Worm (Caenorhabditis elegans): ENCODE data around the gene F46F5.7.
A peak's percentile ranks its signal among the peaks of the same experiment; 100 is the strongest.

Gene F46F5.7

ce11 chrII:770253-770652 lies 50.2 kb downstream of the F46F5.7 start, which contains the start of gene C08G5.6:
Gene C08G5.6 (plus strand): TSS chrII:770553.
- TF ChIP-seq rec-8 (tag; optimal IDR thresholded peaks at IDR 0.05) (no peak), lin-26 (GFP tag; IDR thresholded peaks at IDR 0.05) (no peak), nhr-80 (tag; optimal IDR thresholded peaks at IDR 0.05) (no peak), attf-6 (GFP tag; IDR thresholded peaks at IDR 0.05) (no peak), aptf-2 (GFP tag; conservative IDR thresholded peaks at IDR 0.05) (no peak), fkh-3 (tag; optimal IDR thresholded peaks at IDR 0.05) (no peak), snpc-1.1 (tag; optimal IDR thresholded peaks at IDR 0.05; ENCODE audit: insufficient read depth) (no peak), ceh-27 (GFP tag; optimal IDR thresholded peaks at IDR 0.05) (no peak), tbp1 (GFP tag; optimal IDR thresholded peaks at IDR 0.05) (no peak), bed-1 (GFP tag; IDR thresholded peaks at IDR 0.05) (no peak), Y53F4B.3 (GFP tag; IDR thresholded peaks at IDR 0.05) (no peak), attf-5 (GFP tag; optimal IDR thresholded peaks at IDR 0.05) (no peak), akir-1 (GFP tag; optimal IDR thresholded peaks at IDR 0.05) (no peak)

- TF ChIP-seq lin-26 (GFP tag; IDR thresholded peaks at IDR 0.05) (peak; percentile 8; the same call in 1 of the 2 replicates), rec-8 (tag; optimal IDR thresholded peaks at IDR 0.05) (peak in 1 of 2 experiments; percentile 39), rpc-1 (optimal IDR thresholded peaks at IDR 0.05) (peak; percentile 41), rpc-1 (tag; optimal IDR thresholded peaks at IDR 0.05) (peak; percentile 74), ztf-18 (tag; optimal IDR thresholded peaks at IDR 0.05) (peak; percentile 32), die-1 (tag; optimal IDR thresholded peaks at IDR 0.05) (peak; percentile 44), Y67H2A.10 (GFP tag; conservative IDR thresholded peaks at IDR 0.05) (no peak), egl-18 (GFP tag; IDR thresholded peaks at IDR 0.05) (no peak), tbp1 (GFP tag; optimal IDR thresholded peaks at IDR 0.05) (peak; percentile 82), nfya-1 (tag; optimal IDR thresholded peaks at IDR 0.05; ENCODE audit: borderline replicate concordance, insufficient read depth) (no peak), B0261.1 (tag; optimal IDR thresholded peaks at IDR 0.05) (peak; percentile 54)
These were observed 51.2 kb downstream of the F46F5.7 start for ce11 chrII:769250-769649.

All from whole organism, young adult.